Fruit fly (Drosophila melanogaster) whole organism, embryonic: ENCODE data around the gene CG7512.
A peak's percentile ranks its signal among the peaks of the same experiment; 100 is the strongest.

Source experiments
- Bgb ChIP-seq: fragments of 200-800 bp; sonication (Bioruptor generic); IDR thresholded peaks from 2 replicates; pipeline ENCODE4 v1.3.6; 2022; ENCODE audit warnings: missing biosample characterization, missing genetic modification characterization; ENCODE audit not compliant: partially characterized antibody
- CG12391 ChIP-seq: fragments of 200-800 bp; sonication (Bioruptor generic); optimal IDR thresholded peaks from 3 replicates; lab custom pipeline; 2018; ENCODE audit warnings: missing biosample characterization, mild to moderate bottlenecking, missing genetic modification characterization, moderate library complexity
- CG13123 ChIP-seq: fragments of 200-800 bp; sonication (Bioruptor generic); optimal IDR thresholded peaks from 2 replicates; lab custom pipeline; 2016; ENCODE audit warnings: missing biosample characterization, missing genetic modification characterization
- CG13624 ChIP-seq: fragments of 200-800 bp; sonication (Bioruptor generic); optimal IDR thresholded peaks from 2 replicates; lab custom pipeline; 2016; ENCODE audit warnings: missing biosample characterization, missing genetic modification characterization
- CG13775 ChIP-seq: fragments of 200-800 bp; sonication (Bioruptor generic); optimal IDR thresholded peaks from 3 replicates; lab custom pipeline; 2017; ENCODE audit warnings: missing biosample characterization, mild to moderate bottlenecking, missing genetic modification characterization
- CG17361 ChIP-seq: fragments of 200-800 bp; sonication (Bioruptor generic); IDR thresholded peaks from 3 replicates; pipeline ENCODE4 v1.3.6; 2022; ENCODE audit warnings: missing biosample characterization, missing genetic modification characterization
- CG1832 ChIP-seq: fragments of 200-800 bp; sonication (Bioruptor generic); optimal IDR thresholded peaks from 2 replicates; lab custom pipeline; 2017; ENCODE audit warnings: missing biosample characterization, mild to moderate bottlenecking, missing genetic modification characterization, inconsistent platforms
- CG32772 ChIP-seq: fragments of 200-800 bp; sonication (Bioruptor generic); IDR thresholded peaks from 2 replicates; pipeline ENCODE4 v1.3.6; 2022; ENCODE audit warnings: missing biosample characterization, missing genetic modification characterization
- CG3281 ChIP-seq: fragments of 200-800 bp; sonication (Bioruptor generic); optimal IDR thresholded peaks from 3 replicates; lab custom pipeline; 2017; ENCODE audit warnings: missing biosample characterization, mild to moderate bottlenecking, missing genetic modification characterization
- CG34376 ChIP-seq: fragments of 200-800 bp; sonication (Bioruptor generic); optimal IDR thresholded peaks from 2 replicates; lab custom pipeline; 2018; ENCODE audit warnings: missing biosample characterization, mild to moderate bottlenecking, missing genetic modification characterization
- CG34422 ChIP-seq: fragments of 200-800 bp; sonication (Bioruptor generic); IDR thresholded peaks from 3 replicates; pipeline ENCODE4 v1.3.6; 2022; ENCODE audit warnings: missing biosample characterization, missing genetic modification characterization
- CG7928 ChIP-seq: fragments of 200-800 bp; sonication (Bioruptor generic); optimal IDR thresholded peaks from 2 replicates; lab custom pipeline; 2017; ENCODE audit warnings: missing biosample characterization, mild to moderate bottlenecking, missing genetic modification characterization
- CG8924 ChIP-seq: fragments of 200-800 bp; optimal IDR thresholded peaks from 3 replicates; lab custom pipeline; 2019; ENCODE audit warnings: missing biosample characterization, mild to moderate bottlenecking, missing genetic modification characterization, moderate library complexity
- CG9215 ChIP-seq: fragments of 200-800 bp; sonication (Bioruptor generic); IDR thresholded peaks from 2 replicates; pipeline ENCODE4 v1.3.6; 2022; ENCODE audit warnings: missing biosample characterization, missing genetic modification characterization
- Dek ChIP-seq: fragments of 200-800 bp; sonication (Bioruptor generic); optimal IDR thresholded peaks from 3 replicates; lab custom pipeline; 2019; ENCODE audit warnings: missing biosample characterization, mild to moderate bottlenecking, missing genetic modification characterization, moderate library complexity
- E2f2 ChIP-seq: fragments of 200-800 bp; sonication (Bioruptor generic); IDR thresholded peaks from 2 replicates; pipeline ENCODE4 v1.3.6; 2022; ENCODE audit warnings: missing biosample characterization, missing genetic modification characterization
- HmgZ ChIP-seq: fragments of 200-800 bp; sonication (Bioruptor generic); optimal IDR thresholded peaks from 2 replicates; lab custom pipeline; 2018; ENCODE audit warnings: missing biosample characterization, mild to moderate bottlenecking, missing genetic modification characterization
- Lhr ChIP-seq: fragments of 200-800 bp; sonication (Bioruptor generic); optimal IDR thresholded peaks from 3 replicates; lab custom pipeline; 2017; ENCODE audit warnings: mild to moderate bottlenecking, missing biosample characterization, missing genetic modification reagents, missing genetic modification characterization
- Meics ChIP-seq: fragments of 200-800 bp; sonication (Bioruptor generic); optimal IDR thresholded peaks from 2 replicates; lab custom pipeline; 2017; ENCODE audit warnings: missing biosample characterization, mild to moderate bottlenecking, missing genetic modification characterization
- Oaz ChIP-seq: fragments of 200-800 bp; sonication (Bioruptor generic); IDR thresholded peaks from 2 replicates; pipeline ENCODE4 v1.3.6; 2022; ENCODE audit warnings: missing biosample characterization, missing genetic modification characterization
- Scr ChIP-seq: fragments of 200-800 bp; sonication (Bioruptor generic); IDR thresholded peaks from 2 replicates; pipeline ENCODE4 v1.3.6; 2022; ENCODE audit warnings: missing biosample characterization, missing genetic modification characterization; ENCODE audit not compliant: partially characterized antibody
- Side ChIP-seq: fragments of 200-800 bp; sonication (Bioruptor generic); optimal IDR thresholded peaks from 2 replicates; lab custom pipeline; 2016; ENCODE audit warnings: missing biosample characterization, missing genetic modification characterization
- Sox100B ChIP-seq: fragments of 200-800 bp; sonication (Bioruptor generic); optimal IDR thresholded peaks from 3 replicates; lab custom pipeline; 2018; ENCODE audit warnings: missing biosample characterization, mild to moderate bottlenecking, missing genetic modification characterization
- Tbp ChIP-seq: fragments of >200 bp; optimal IDR thresholded peaks from 2 replicates; lab custom pipeline; 2018; ENCODE audit warnings: missing biosample characterization, missing genetic modification characterization
- Trl ChIP-seq, 3 experiments: fragments of >200 bp in 2 of 3; fragments of 200-800 bp in 1 of 3; sonication (Bioruptor generic) in 1 of 3; optimal IDR thresholded peaks; 2 replicates in 1 of 3; 3 replicates in 2 of 3; lab custom pipeline; 2016 to 2017; ENCODE audit warnings: missing biosample characterization in 1 of 3, missing genetic modification characterization in 1 of 3
- abd-A ChIP-seq: fragments of 200-800 bp; sonication (Bioruptor generic); optimal IDR thresholded peaks from 3 replicates; lab custom pipeline; 2019; ENCODE audit warnings: missing biosample characterization, mild to moderate bottlenecking, missing genetic modification characterization, moderate library complexity
- bsh ChIP-seq, 2 experiments: fragments of 200-800 bp; sonication (Bioruptor generic); optimal IDR thresholded peaks; 2 replicates each; lab custom pipeline; 2017 to 2018; ENCODE audit warnings: mild to moderate bottlenecking in 2 of 2, missing biosample characterization in 2 of 2, missing genetic modification characterization in 2 of 2, moderate library complexity in 1 of 2
- chm ChIP-seq: fragments of 200-800 bp; sonication (Bioruptor generic); IDR thresholded peaks from 2 replicates; pipeline ENCODE4 v1.3.6; 2022; ENCODE audit warnings: missing biosample characterization, missing genetic modification characterization
- crol ChIP-seq: fragments of 200-800 bp; sonication (Bioruptor generic); IDR thresholded peaks from 2 replicates; pipeline ENCODE4 v1.3.6; 2022; ENCODE audit warnings: missing biosample characterization, missing genetic modification characterization
- crp ChIP-seq, 2 experiments: fragments of 200-800 bp; sonication (Bioruptor generic); optimal IDR thresholded peaks; 2 replicates in 1 of 2; 3 replicates in 1 of 2; lab custom pipeline; 2017; ENCODE audit warnings: missing biosample characterization in 2 of 2, missing genetic modification characterization in 2 of 2, mild to moderate bottlenecking in 1 of 2, moderate library complexity in 1 of 2
- dimm ChIP-seq: fragments of 200-800 bp; sonication (Bioruptor generic); IDR thresholded peaks from 2 replicates; pipeline ENCODE4 v1.3.6; 2022; ENCODE audit warnings: missing biosample characterization, missing genetic modification characterization
- dm ChIP-seq: fragments of 200-800 bp; sonication (Bioruptor generic); optimal IDR thresholded peaks from 3 replicates; lab custom pipeline; 2016; ENCODE audit warnings: missing biosample characterization, missing genetic modification characterization
- exex ChIP-seq: fragments of 200-800 bp; sonication (Bioruptor generic); optimal IDR thresholded peaks from 4 replicates; lab custom pipeline; 2018; ENCODE audit warnings: missing biosample characterization, mild to moderate bottlenecking, missing genetic modification characterization, moderate library complexity
- gce ChIP-seq: fragments of 200-800 bp; sonication (Bioruptor generic); IDR thresholded peaks from 3 replicates; pipeline ENCODE4 v1.3.6; 2022; ENCODE audit warnings: missing biosample characterization, missing genetic modification characterization
- gem ChIP-seq: fragments of 200-800 bp; sonication (Bioruptor generic); optimal IDR thresholded peaks from 2 replicates; lab custom pipeline; 2019; ENCODE audit warnings: missing biosample characterization, mild to moderate bottlenecking, missing genetic modification characterization, moderate library complexity
- grau ChIP-seq: fragments of 200-800 bp; optimal IDR thresholded peaks from 3 replicates; lab custom pipeline; 2019; ENCODE audit warnings: missing biosample characterization, mild to moderate bottlenecking, missing genetic modification characterization, moderate library complexity
- gro ChIP-seq: fragments of 200-800 bp; sonication (Bioruptor generic); optimal IDR thresholded peaks from 2 replicates; lab custom pipeline; 2016; ENCODE audit warnings: missing biosample characterization, missing genetic modification characterization
- h ChIP-seq: fragments of >200 bp; optimal IDR thresholded peaks from 2 replicates; lab custom pipeline; 2017
- hb ChIP-seq: fragments of 200-800 bp; sonication (Bioruptor generic); IDR thresholded peaks from 3 replicates; pipeline ENCODE4 v1.3.6; 2022; ENCODE audit warnings: missing biosample characterization, missing genetic modification characterization; ENCODE audit not compliant: partially characterized antibody
- hth ChIP-seq: fragments of >200 bp; optimal IDR thresholded peaks from 2 replicates; lab custom pipeline; 2017; ENCODE audit warnings: inconsistent platforms
- lab ChIP-seq: fragments of 200-800 bp; sonication (Bioruptor generic); optimal IDR thresholded peaks from 3 replicates; lab custom pipeline; 2017; ENCODE audit warnings: missing biosample characterization, missing genetic modification characterization, mild to moderate bottlenecking, moderate library complexity, missing genetic modification reagents
- luna ChIP-seq: fragments of 200-800 bp; sonication (Bioruptor generic); optimal IDR thresholded peaks from 2 replicates; lab custom pipeline; 2016; ENCODE audit warnings: missing biosample characterization, missing genetic modification characterization
- mam ChIP-seq: fragments of 200-800 bp; sonication (Bioruptor generic); optimal IDR thresholded peaks from 3 replicates; lab custom pipeline; 2016; ENCODE audit warnings: missing biosample characterization, missing genetic modification characterization
- pfk ChIP-seq: fragments of 200-800 bp; sonication (Bioruptor generic); optimal IDR thresholded peaks from 2 replicates; lab custom pipeline; 2018; ENCODE audit warnings: missing biosample characterization, mild to moderate bottlenecking, missing genetic modification characterization, moderate library complexity
- phol ChIP-seq: fragments of 200-800 bp; sonication (Bioruptor generic); optimal IDR thresholded peaks from 3 replicates; lab custom pipeline; 2018; ENCODE audit warnings: missing biosample characterization, mild to moderate bottlenecking, missing genetic modification characterization, moderate library complexity
- pros ChIP-seq: fragments of 200-800 bp; sonication (Bioruptor generic); optimal IDR thresholded peaks from 3 replicates; lab custom pipeline; 2019; ENCODE audit warnings: missing biosample characterization, mild to moderate bottlenecking, missing genetic modification characterization, moderate library complexity
- sens ChIP-seq: fragments of 200-800 bp; sonication (Bioruptor generic); peaks from one replicate; lab custom pipeline; 2016; ENCODE audit warnings: missing biosample characterization, missing genetic modification characterization
- shn ChIP-seq: fragments of 200-800 bp; sonication (Bioruptor generic); optimal IDR thresholded peaks from 3 replicates; lab custom pipeline; 2016; ENCODE audit warnings: missing biosample characterization, missing genetic modification characterization
- sima ChIP-seq: fragments of 200-800 bp; sonication (Bioruptor generic); optimal IDR thresholded peaks from 2 replicates; lab custom pipeline; 2016; ENCODE audit warnings: missing biosample characterization, missing genetic modification characterization
- stwl ChIP-seq: fragments of 200-800 bp; sonication (Bioruptor generic); optimal IDR thresholded peaks from 3 replicates; lab custom pipeline; 2018; ENCODE audit warnings: missing biosample characterization, mild to moderate bottlenecking, missing genetic modification characterization, moderate library complexity
- toy ChIP-seq: fragments of 200-800 bp; sonication (Bioruptor generic); IDR thresholded peaks from 2 replicates; pipeline ENCODE4 v1.3.6; 2022; ENCODE audit warnings: missing biosample characterization, missing genetic modification characterization
- wor ChIP-seq: fragments of 200-800 bp; sonication (Bioruptor generic); IDR thresholded peaks from 2 replicates; pipeline ENCODE4 v1.3.6; 2022; ENCODE audit warnings: missing biosample characterization, missing genetic modification characterization

The CG7512 gene

DNA sequence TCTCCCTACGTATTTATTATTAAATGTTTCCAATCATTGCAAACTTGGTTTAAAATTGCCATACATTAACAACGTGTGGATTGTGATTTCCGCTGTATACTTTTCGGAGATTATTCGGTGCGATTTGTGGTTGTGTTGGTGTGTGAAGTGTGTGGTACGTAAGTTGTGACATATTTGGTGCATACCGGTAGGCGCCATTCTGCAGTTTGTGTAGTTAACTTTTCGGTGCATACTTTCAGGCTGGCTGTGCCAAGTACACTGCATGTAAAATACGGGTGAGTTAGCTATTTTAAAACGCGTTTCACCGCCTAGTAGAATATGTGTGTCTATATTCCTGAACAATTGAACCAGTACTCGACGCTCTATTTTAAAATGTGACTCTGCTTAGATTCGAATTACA, 9.8 kb downstream of the CG7512 start (continued):
- TF ChIP-seq shn (GFP tag; lab: Kevin White, UChicago) (no peak), toy (no peak), Scr (GFP tag; lab: Robert Waterston, UW) (0 out of 2 replicates have a peak, but pooled peaks have one; percentile 33), dimm (GFP tag; lab: Robert Waterston, UW) (no peak), CG34376 (GFP tag; lab: Kevin White, UChicago) (no peak), luna (GFP tag; lab: Kevin White, UChicago) (no peak), gro (GFP tag; lab: Kevin White, UChicago) (peak; percentile 15), Meics (GFP tag; lab: Kevin White, UChicago) (no peak), CG1832 (GFP tag; lab: Kevin White, UChicago) (no peak), Lhr (GFP tag; lab: Kevin White, UChicago) (peak; percentile 22), abd-A (tag; lab: Kevin White, UChicago) (no peak), CG8924 (no peak), chm (GFP tag; lab: Robert Waterston, UW) (no peak), exex (tag; lab: Kevin White, UChicago) (no peak), mam (GFP tag; lab: Kevin White, UChicago) (no peak), phol (tag; lab: Kevin White, UChicago) (no peak), sens (GFP tag; lab: Kevin White, UChicago) (no peak), Trl (optimal IDR thresholded peaks at IDR 0.05; lab: Kevin White, UChicago) (no peak), Trl (GFP tag; optimal IDR thresholded peaks at IDR 0.05; lab: Kevin White, UChicago) (no peak), HmgZ (tag; lab: Kevin White, UChicago) (peak; percentile 74), bsh (GFP tag; optimal IDR thresholded peaks at IDR 0.05; lab: Kevin White, UChicago) (no peak), hth (lab: Kevin White, UChicago) (no peak), hb (GFP tag; lab: Robert Waterston, UW) (no peak), crp (GFP tag; optimal IDR thresholded peaks at IDR 0.05; lab: Kevin White, UChicago) (no peak), CG7928 (GFP tag; lab: Kevin White, UChicago) (no peak), Bgb (peak; percentile 78), stwl (tag; lab: Kevin White, UChicago) (peak; percentile 60), pros (GFP tag; lab: Kevin White, UChicago) (no peak), gem (tag; lab: Kevin White, UChicago) (no peak), CG13624 (GFP tag; lab: Kevin White, UChicago) (peak; percentile 8), Tbp (GFP tag; lab: Kevin White, UChicago) (no peak), Oaz (no peak), CG9215 (GFP tag; lab: Robert Waterston, UW) (no peak), CG32772 (GFP tag; lab: Robert Waterston, UW) (no peak), sima (no peak), gce (GFP tag; lab: Robert Waterston, UW) (no peak), CG3281 (no peak), crol (GFP tag; lab: Robert Waterston, UW) (no peak), CG13775 (GFP tag; lab: Kevin White, UChicago) (no peak), lab (GFP tag; lab: Kevin White, UChicago) (no peak), CG34422 (GFP tag; lab: Robert Waterston, UW) (no peak), wor (no peak), CG12391 (no peak), CG13123 (GFP tag; lab: Kevin White, UChicago) (no peak), Dek (tag; lab: Kevin White, UChicago) (no peak), Sox100B (no peak), pfk (GFP tag; lab: Kevin White, UChicago) (no peak), Side (GFP tag; lab: Kevin White, UChicago) (no peak), CG17361 (GFP tag; lab: Robert Waterston, UW) (no peak), dm (GFP tag; lab: Kevin White, UChicago) (no peak), grau (no peak), E2f2 (GFP tag; lab: Robert Waterston, UW) (peak; percentile 48; the same call in 1 of the 2 replicates), h (lab: Kevin White, UChicago) (no peak)
